Worm (Caenorhabditis elegans): ENCODE results near the gene K07B1.4.

The K07B1.4 gene

DNA sequence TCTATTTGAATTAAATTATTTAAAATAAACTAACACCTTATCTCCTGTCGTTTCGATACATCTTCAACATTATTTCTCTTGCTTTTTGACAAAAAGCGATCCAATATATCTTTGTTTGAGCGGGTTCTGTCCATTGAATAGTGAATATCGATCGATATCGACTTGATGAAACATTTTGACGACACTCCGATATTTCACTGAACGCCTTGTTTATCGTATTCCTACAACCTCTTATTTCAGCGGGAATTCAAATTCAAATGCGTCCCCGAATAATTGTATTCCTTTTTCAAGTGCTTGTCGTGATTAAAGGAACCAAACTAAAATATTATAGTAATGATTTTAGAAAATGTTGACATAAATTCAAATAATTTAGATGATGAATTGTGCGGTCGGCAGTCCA, 18.0 kb downstream of the K07B1.4 start, which contains the start of the genes K07B1.7 and try-5 (continued):
- TF ChIP-seq nhr-237 (tag; optimal IDR thresholded peaks at IDR 0.05): no peak
- TF ChIP-seq pqm-1 (tag; optimal IDR thresholded peaks at IDR 0.05): no peak
- TF ChIP-seq dve-1 (tag; optimal IDR thresholded peaks at IDR 0.05; ENCODE audit: insufficient read depth): peak; percentile 30
- TF ChIP-seq vab-7 (GFP tag; IDR thresholded peaks at IDR 0.05): no peak
- TF ChIP-seq nhr-111 (GFP tag; optimal IDR thresholded peaks at IDR 0.05): no peak
- no peak for TF ChIP-seq spr-1 (tag; optimal IDR thresholded peaks at IDR 0.05)
- no peak for TF ChIP-seq nhr-11 (tag; optimal IDR thresholded peaks at IDR 0.05)
- TF ChIP-seq T20F7.1 (GFP tag; optimal IDR thresholded peaks at IDR 0.05): peak; percentile 97

DNA sequence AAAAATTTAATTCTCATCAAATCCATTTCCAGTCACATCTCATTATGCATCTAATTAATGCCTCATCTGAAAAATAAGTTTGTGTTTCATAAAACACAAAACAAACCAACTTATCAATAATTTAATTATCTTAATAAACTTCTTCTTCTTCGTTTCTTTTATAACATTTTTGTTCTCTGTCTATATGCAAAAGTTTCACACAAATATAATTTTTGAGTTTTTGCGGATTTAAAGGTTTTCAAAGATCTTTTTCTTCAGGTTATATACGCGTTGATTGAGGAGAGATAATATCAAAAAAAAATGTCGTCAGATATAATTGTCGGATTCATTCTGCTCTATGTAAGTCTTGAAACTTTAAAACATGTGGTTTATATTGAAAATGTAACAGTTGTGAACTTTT, 20.9 kb downstream of the K07B1.4 start, which contains the start of gene srx-47:
TSS of gene srx-47 (plus strand) at position 301 of the 400 bp plus-strand sequence.
- no peak for TF ChIP-seq nhr-77 (tag; optimal IDR thresholded peaks at IDR 0.05)
- no peak for TF ChIP-seq ceh-28 (tag; optimal IDR thresholded peaks at IDR 0.05)
- TF ChIP-seq snpc-1.2 (GFP tag; IDR thresholded peaks at IDR 0.05): no peak
- no peak for TF ChIP-seq nhr-6 (tag; optimal IDR thresholded peaks at IDR 0.05)
- no peak for TF ChIP-seq nhr-102 (tag; optimal IDR thresholded peaks at IDR 0.05)
- TF ChIP-seq madf-5 (GFP tag; IDR thresholded peaks at IDR 0.05): no peak
- no peak for TF ChIP-seq mes-2 (tag; optimal IDR thresholded peaks at IDR 0.05; ENCODE audit: poor library complexity, severe bottlenecking)
- TF ChIP-seq lir-3 (tag; optimal IDR thresholded peaks at IDR 0.05): no peak
- no peak for TF ChIP-seq lin-1 (GFP tag; IDR thresholded peaks at IDR 0.05)

DNA sequence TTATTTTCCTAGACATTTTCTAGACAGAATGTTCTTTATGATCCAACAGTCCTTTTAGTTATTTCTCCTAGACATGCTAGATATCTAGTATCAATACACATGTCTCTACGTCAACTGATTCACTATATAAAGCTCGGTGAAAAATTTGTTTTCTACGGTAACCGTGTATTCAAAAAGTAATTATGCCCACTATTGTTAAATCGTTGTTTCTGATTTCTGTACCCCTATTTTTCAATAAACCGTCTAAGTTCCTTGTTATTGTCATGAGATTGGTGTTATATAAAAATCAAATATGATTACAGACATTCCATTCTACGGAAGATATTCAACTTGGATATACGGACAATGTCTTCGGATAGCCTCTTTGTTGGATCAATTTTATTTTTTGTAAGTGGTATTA, 24.2 kb downstream of the K07B1.4 start, which contains the start of gene srx-46:
TSS of gene srx-46 (plus strand) at position 301 of the 400 bp plus-strand sequence.
- TF ChIP-seq lim-7 (GFP tag; IDR thresholded peaks at IDR 0.05): no peak
- TF ChIP-seq T26A8.4 (GFP tag; IDR thresholded peaks at IDR 0.05): no peak
- no peak for TF ChIP-seq hlh-11 (tag; optimal IDR thresholded peaks at IDR 0.05)
- no peak for TF ChIP-seq mdt-29 (GFP tag; IDR thresholded peaks at IDR 0.05)
- TF ChIP-seq duxl-1 (tag; optimal IDR thresholded peaks at IDR 0.05; ENCODE audit: poor library complexity): no peak
- TF ChIP-seq ceh-20 (GFP tag; IDR thresholded peaks at IDR 0.05): no peak
- TF ChIP-seq nhr-6 (tag; optimal IDR thresholded peaks at IDR 0.05): no peak
- no peak for TF ChIP-seq Y5F2A.4 (GFP tag; optimal IDR thresholded peaks at IDR 0.05)
- no peak for TF ChIP-seq F10B5.3 (tag; optimal IDR thresholded peaks at IDR 0.05)
- no peak for TF ChIP-seq nhr-42 (GFP tag; IDR thresholded peaks at IDR 0.05)
- TF ChIP-seq dve-1 (tag; optimal IDR thresholded peaks at IDR 0.05; ENCODE audit: insufficient read depth): no peak

DNA sequence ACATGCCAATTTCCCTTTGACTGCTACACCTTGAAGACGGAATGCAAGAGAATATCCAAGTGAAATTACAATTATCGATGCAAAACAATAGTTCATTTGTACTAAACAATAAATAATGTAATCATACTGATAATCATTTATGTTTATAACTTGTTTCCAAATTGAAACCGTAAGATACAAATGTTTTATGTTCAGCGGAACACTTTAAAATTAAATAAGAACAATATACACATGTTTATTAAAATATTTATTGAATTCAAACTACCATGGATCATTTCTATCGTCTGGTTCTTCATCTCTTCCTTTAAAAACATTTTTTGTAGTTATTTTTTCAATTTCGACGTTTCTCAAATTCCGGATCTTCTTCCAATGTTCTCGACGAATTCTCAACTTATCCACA, 26.6 kb downstream of the K07B1.4 start, which contains the start of gene ttr-40:
TSS of gene ttr-40 (minus strand) at position 101 of the 400 bp plus-strand sequence.
- TF ChIP-seq spr-1 (tag; optimal IDR thresholded peaks at IDR 0.05): no peak
- TF ChIP-seq mxl-3 (GFP tag; optimal IDR thresholded peaks at IDR 0.05): no peak
- no peak for TF ChIP-seq set-16 (GFP tag; IDR thresholded peaks at IDR 0.05)
- TF ChIP-seq nhr-6 (tag; optimal IDR thresholded peaks at IDR 0.05): no peak
- TF ChIP-seq snpc-1.2 (GFP tag; IDR thresholded peaks at IDR 0.05): no peak
- TF ChIP-seq pha-4 (GFP tag; IDR thresholded peaks at IDR 0.05): no peak
- no peak for TF ChIP-seq pha-4 (tag; optimal IDR thresholded peaks at IDR 0.05)
- no peak for TF ChIP-seq ctbp-1 (GFP tag; IDR thresholded peaks at IDR 0.05)
- no peak for TF ChIP-seq jun-1 (tag; optimal IDR thresholded peaks at IDR 0.05)
- TF ChIP-seq egl-43 (GFP tag; IDR thresholded peaks at IDR 0.05): no peak
- TF ChIP-seq hlh-30 (tag; optimal IDR thresholded peaks at IDR 0.05; ENCODE audit: insufficient read depth): no peak
- TF ChIP-seq hif-1 (tag; optimal IDR thresholded peaks at IDR 0.05): no peak
- TF ChIP-seq daf-16 (GFP tag; optimal IDR thresholded peaks at IDR 0.05): no peak
- TF ChIP-seq daf-16 (tag; optimal IDR thresholded peaks at IDR 0.05): no peak
